Fruit fly (Drosophila melanogaster) whole organism, embryonic: ENCODE measurements around the gene Takl2.

ENCODE experiments used
- Antp ChIP-seq: fragments of 200-800 bp; sonication (Bioruptor generic); optimal IDR thresholded peaks from 3 replicates; lab custom pipeline; 2016; ENCODE audit warnings: missing biosample characterization, missing genetic modification characterization
- BtbVII ChIP-seq: fragments of 200-800 bp; sonication (Bioruptor generic); optimal IDR thresholded peaks from 3 replicates; lab custom pipeline; 2017; ENCODE audit warnings: missing biosample characterization, mild to moderate bottlenecking, missing genetic modification characterization
- CG10267 ChIP-seq: fragments of 200-800 bp; sonication (Bioruptor generic); optimal IDR thresholded peaks from 2 replicates; lab custom pipeline; 2018; ENCODE audit warnings: missing biosample characterization, mild to moderate bottlenecking, missing genetic modification characterization, moderate library complexity
- CG10321 ChIP-seq: fragments of 200-800 bp; sonication (Bioruptor generic); IDR thresholded peaks from 2 replicates; pipeline ENCODE4 v1.3.6; 2022; ENCODE audit warnings: missing biosample characterization, missing genetic modification characterization
- CG11456 ChIP-seq: fragments of 200-800 bp; sonication (Bioruptor generic); IDR thresholded peaks from 3 replicates; pipeline ENCODE4 v1.3.6; 2022; ENCODE audit warnings: missing biosample characterization, missing genetic modification characterization
- CG11560 ChIP-seq: fragments of 200-800 bp; sonication (Bioruptor generic); IDR thresholded peaks from 3 replicates; pipeline ENCODE4 v1.3.6; 2022; ENCODE audit warnings: missing biosample characterization, missing genetic modification characterization
- CG12659 ChIP-seq: fragments of 200-800 bp; sonication (Bioruptor generic); optimal IDR thresholded peaks from 3 replicates; lab custom pipeline; 2017; ENCODE audit warnings: mild to moderate bottlenecking, missing biosample characterization, missing genetic modification reagents, missing genetic modification characterization
- CG12942 ChIP-seq: fragments of 200-800 bp; sonication (Bioruptor generic); optimal IDR thresholded peaks from 3 replicates; lab custom pipeline; 2016; ENCODE audit warnings: missing biosample characterization, missing genetic modification characterization
- CG13624 ChIP-seq: fragments of 200-800 bp; sonication (Bioruptor generic); optimal IDR thresholded peaks from 2 replicates; lab custom pipeline; 2016; ENCODE audit warnings: missing biosample characterization, missing genetic modification characterization
- CG13894 ChIP-seq: fragments of 200-800 bp; sonication (Bioruptor generic); optimal IDR thresholded peaks from 3 replicates; lab custom pipeline; 2018; ENCODE audit warnings: missing biosample characterization, mild to moderate bottlenecking, missing genetic modification characterization, moderate library complexity
- CG1529 ChIP-seq: fragments of 200-800 bp; sonication (Bioruptor generic); optimal IDR thresholded peaks from 3 replicates; lab custom pipeline; 2018; ENCODE audit warnings: missing biosample characterization, missing genetic modification characterization
- CG15696 ChIP-seq: fragments of 200-800 bp; sonication (Bioruptor generic); optimal IDR thresholded peaks from 2 replicates; lab custom pipeline; 2019; ENCODE audit warnings: missing biosample characterization, mild to moderate bottlenecking, missing genetic modification characterization, moderate library complexity
- CG17802 ChIP-seq: fragments of 200-800 bp; sonication (Bioruptor generic); optimal IDR thresholded peaks from 2 replicates; lab custom pipeline; 2018; ENCODE audit warnings: missing biosample characterization, mild to moderate bottlenecking, missing genetic modification characterization, moderate library complexity
- CG17912 ChIP-seq: fragments of 200-800 bp; sonication (Bioruptor generic); optimal IDR thresholded peaks from 2 replicates; lab custom pipeline; 2018; ENCODE audit warnings: missing biosample characterization, mild to moderate bottlenecking, missing genetic modification characterization
- CG2875 ChIP-seq: fragments of 200-800 bp; sonication (Bioruptor generic); optimal IDR thresholded peaks from 2 replicates; lab custom pipeline; 2017; ENCODE audit warnings: missing biosample characterization, mild to moderate bottlenecking, missing genetic modification characterization, missing genetic modification reagents
- CG32532 ChIP-seq: fragments of 200-800 bp; sonication (Bioruptor generic); IDR thresholded peaks from 2 replicates; pipeline ENCODE4 v1.3.6; 2022; ENCODE audit warnings: missing biosample characterization, missing genetic modification characterization
- CG32767 ChIP-seq: fragments of 200-800 bp; sonication (Bioruptor generic); IDR thresholded peaks from 2 replicates; pipeline ENCODE4 v1.3.6; 2022; ENCODE audit warnings: missing biosample characterization, missing genetic modification characterization
- CG34422 ChIP-seq: fragments of 200-800 bp; sonication (Bioruptor generic); IDR thresholded peaks from 3 replicates; pipeline ENCODE4 v1.3.6; 2022; ENCODE audit warnings: missing biosample characterization, missing genetic modification characterization
- CG4404 ChIP-seq: fragments of 200-800 bp; sonication (Bioruptor generic); IDR thresholded peaks from 2 replicates; pipeline ENCODE4 v1.3.6; 2022; ENCODE audit warnings: missing biosample characterization, missing genetic modification characterization
- CG7357 ChIP-seq: fragments of 200-800 bp; sonication (Bioruptor generic); IDR thresholded peaks from 3 replicates; pipeline ENCODE4 v1.3.6; 2022; ENCODE audit warnings: missing biosample characterization, missing genetic modification characterization
- CG8281 ChIP-seq: fragments of 200-800 bp; sonication (Bioruptor generic); optimal IDR thresholded peaks from 2 replicates; lab custom pipeline; 2018; ENCODE audit warnings: missing biosample characterization, mild to moderate bottlenecking, missing genetic modification characterization, moderate library complexity
- CG8478 ChIP-seq: fragments of >200 bp; optimal IDR thresholded peaks from 2 replicates; lab custom pipeline; 2018
- Deaf1 ChIP-seq: fragments of 200-800 bp; optimal IDR thresholded peaks from 3 replicates; lab custom pipeline; 2019; ENCODE audit warnings: missing biosample characterization, mild to moderate bottlenecking, missing genetic modification characterization, moderate library complexity
- Doc2 ChIP-seq: fragments of 200-800 bp; sonication (Bioruptor generic); IDR thresholded peaks from 2 replicates; pipeline ENCODE4 v1.3.6; 2022; ENCODE audit warnings: missing biosample characterization, missing genetic modification characterization
- Doc3 ChIP-seq: fragments of 200-800 bp; sonication (Bioruptor generic); IDR thresholded peaks from 3 replicates; pipeline ENCODE4 v1.3.6; 2022; ENCODE audit warnings: missing biosample characterization, missing genetic modification characterization; ENCODE audit not compliant: partially characterized antibody
- Ets65A ChIP-seq: fragments of 200-800 bp; sonication (Bioruptor generic); peaks from one replicate; lab custom pipeline; 2016; ENCODE audit warnings: missing biosample characterization, missing genetic modification characterization
- Fer1 ChIP-seq: fragments of 200-800 bp; sonication (Bioruptor generic); optimal IDR thresholded peaks from 2 replicates; lab custom pipeline; 2017; ENCODE audit warnings: missing biosample characterization, mild to moderate bottlenecking, missing genetic modification characterization
- Gsc ChIP-seq: fragments of 200-800 bp; sonication (Bioruptor generic); IDR thresholded peaks from 2 replicates; pipeline ENCODE4 v1.3.6; 2022; ENCODE audit warnings: missing biosample characterization, missing genetic modification characterization
- Gug ChIP-seq: fragments of 200-800 bp; sonication (Bioruptor generic); IDR thresholded peaks from 4 replicates; pipeline ENCODE4 v1.3.6; 2022; ENCODE audit warnings: missing biosample characterization, missing genetic modification characterization
- Hmr ChIP-seq: fragments of 200-800 bp; sonication (Bioruptor generic); optimal IDR thresholded peaks from 3 replicates; lab custom pipeline; 2017; ENCODE audit warnings: mild to moderate bottlenecking, missing biosample characterization, missing genetic modification reagents, missing genetic modification characterization
- Hr51 ChIP-seq, 2 experiments: fragments of 200-800 bp; sonication (Bioruptor generic); optimal IDR thresholded peaks; 2 replicates in 1 of 2; 3 replicates in 1 of 2; lab custom pipeline; 2016 to 2018; ENCODE audit warnings: missing biosample characterization in 2 of 2, missing genetic modification characterization in 2 of 2, mild to moderate bottlenecking in 1 of 2, moderate library complexity in 1 of 2
- NK7.1 ChIP-seq: fragments of 200-800 bp; sonication (Bioruptor generic); optimal IDR thresholded peaks from 3 replicates; lab custom pipeline; 2016; ENCODE audit warnings: missing biosample characterization, missing genetic modification characterization
- Taf1 ChIP-seq: fragments of 200-800 bp; sonication (Bioruptor generic); IDR thresholded peaks from 2 replicates; pipeline ENCODE4 v1.3.6; 2022; ENCODE audit warnings: missing biosample characterization, missing genetic modification characterization
- ato ChIP-seq: fragments of 200-800 bp; sonication (Bioruptor generic); IDR thresholded peaks from 2 replicates; pipeline ENCODE4 v1.3.6; 2022; ENCODE audit warnings: missing biosample characterization, missing genetic modification characterization; ENCODE audit not compliant: partially characterized antibody
- az2 ChIP-seq: fragments of 200-800 bp; sonication (Bioruptor generic); optimal IDR thresholded peaks from 3 replicates; lab custom pipeline; 2016; ENCODE audit warnings: missing biosample characterization, missing genetic modification characterization
- fu2 ChIP-seq: fragments of 200-800 bp; sonication (Bioruptor generic); optimal IDR thresholded peaks from 2 replicates; lab custom pipeline; 2016; ENCODE audit warnings: missing biosample characterization, missing genetic modification characterization
- gcm ChIP-seq: fragments of 200-800 bp; sonication (Bioruptor generic); optimal IDR thresholded peaks from 2 replicates; lab custom pipeline; 2019; ENCODE audit warnings: missing biosample characterization, mild to moderate bottlenecking, missing genetic modification characterization, moderate library complexity
- gt ChIP-seq: fragments of 200-800 bp; sonication (Bioruptor generic); IDR thresholded peaks from 2 replicates; pipeline ENCODE4 v1.3.6; 2022; ENCODE audit warnings: missing biosample characterization, missing genetic modification characterization
- her ChIP-seq: fragments of 200-800 bp; sonication (Bioruptor generic); optimal IDR thresholded peaks from 2 replicates; lab custom pipeline; 2016; ENCODE audit warnings: missing biosample characterization, missing genetic modification characterization
- insv ChIP-seq, 2 experiments: fragments of 200-800 bp; sonication (Bioruptor generic); optimal IDR thresholded peaks; 3 replicates each; lab custom pipeline; 2016 to 2018; ENCODE audit warnings: missing biosample characterization in 2 of 2, missing genetic modification characterization in 2 of 2
- kay ChIP-seq: fragments of 200-800 bp; sonication (Bioruptor generic); optimal IDR thresholded peaks from 2 replicates; lab custom pipeline; 2016; ENCODE audit warnings: missing biosample characterization, missing genetic modification characterization
- kni ChIP-seq: fragments of 200-800 bp; sonication (Bioruptor generic); optimal IDR thresholded peaks from 3 replicates; lab custom pipeline; 2017; ENCODE audit warnings: mild to moderate bottlenecking, missing biosample characterization, missing genetic modification reagents, missing genetic modification characterization
- maf-S ChIP-seq: fragments of 200-800 bp; sonication (Bioruptor generic); optimal IDR thresholded peaks from 2 replicates; lab custom pipeline; 2016; ENCODE audit warnings: missing biosample characterization, missing genetic modification characterization
- mam ChIP-seq: fragments of 200-800 bp; sonication (Bioruptor generic); optimal IDR thresholded peaks from 3 replicates; lab custom pipeline; 2016; ENCODE audit warnings: missing biosample characterization, missing genetic modification characterization
- nerfin-1 ChIP-seq: fragments of 200-800 bp; sonication (Bioruptor generic); optimal IDR thresholded peaks from 3 replicates; lab custom pipeline; 2019; ENCODE audit warnings: missing biosample characterization, mild to moderate bottlenecking, missing genetic modification characterization, moderate library complexity
- p53 ChIP-seq: fragments of 200-800 bp; sonication (Bioruptor generic); optimal IDR thresholded peaks from 2 replicates; lab custom pipeline; 2016; ENCODE audit warnings: missing biosample characterization, missing genetic modification characterization
- sim ChIP-seq: fragments of 200-800 bp; sonication (Bioruptor generic); IDR thresholded peaks from 2 replicates; pipeline ENCODE4 v1.3.6; 2022; ENCODE audit warnings: missing biosample characterization, missing genetic modification characterization
- slbo ChIP-seq: fragments of 200-800 bp; sonication (Bioruptor generic); IDR thresholded peaks from 2 replicates; pipeline ENCODE4 v1.3.6; 2022; ENCODE audit warnings: missing biosample characterization, missing genetic modification characterization
- tap ChIP-seq: fragments of 200-800 bp; optimal IDR thresholded peaks from 3 replicates; lab custom pipeline; 2019; ENCODE audit warnings: missing biosample characterization, mild to moderate bottlenecking, missing genetic modification characterization, moderate library complexity
- unpg ChIP-seq: fragments of 200-800 bp; sonication (Bioruptor generic); optimal IDR thresholded peaks from 3 replicates; lab custom pipeline; 2018; ENCODE audit warnings: missing biosample characterization, mild to moderate bottlenecking, missing genetic modification characterization, moderate library complexity
- vfl ChIP-seq: fragments of 200-800 bp; sonication (Bioruptor generic); optimal IDR thresholded peaks from 2 replicates; lab custom pipeline; 2016; ENCODE audit warnings: missing biosample characterization, missing genetic modification characterization

The Takl2 gene

DNA sequence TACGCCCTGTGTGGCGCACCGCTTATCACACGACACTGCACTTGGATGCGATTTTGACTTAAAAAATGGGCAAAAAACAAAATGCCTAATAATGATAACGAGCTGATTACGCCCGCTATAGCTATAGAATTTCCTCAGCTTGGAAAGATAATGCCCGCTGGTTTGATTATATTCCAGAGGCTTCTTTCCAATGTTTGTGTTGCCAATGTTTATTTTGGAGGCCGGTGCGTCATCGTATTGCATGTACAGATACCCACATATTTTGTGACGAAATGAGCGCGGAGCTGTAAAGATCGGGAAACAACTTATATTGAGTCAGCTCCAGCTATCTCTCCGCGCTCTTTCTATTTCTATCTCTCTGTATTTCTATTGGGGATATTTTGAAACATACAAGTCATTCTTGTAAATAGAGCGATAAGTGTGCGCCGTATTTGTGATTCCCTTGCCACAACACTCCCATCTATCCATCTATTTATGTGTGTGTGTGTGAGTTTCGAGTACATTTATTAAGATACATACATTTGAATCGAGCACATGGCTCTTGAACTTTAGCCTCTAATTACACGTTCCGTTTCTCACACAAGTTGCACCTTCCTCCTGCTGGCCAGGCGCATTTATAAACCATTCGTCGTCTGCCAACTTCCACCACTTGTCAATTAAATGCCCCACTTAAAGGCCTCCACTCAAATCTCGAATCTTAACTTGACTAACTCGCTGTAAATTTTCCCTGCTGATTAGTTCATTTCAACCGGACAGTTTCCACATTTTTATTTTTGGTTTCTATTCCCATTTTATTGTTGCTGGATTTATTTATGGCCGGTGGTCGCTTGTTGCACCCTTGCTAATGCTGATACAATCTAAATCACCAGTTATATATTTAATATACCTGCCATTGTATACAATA, 49.4 kb downstream of the Takl2 start (continued):
- TF ChIP-seq gcm (GFP tag; lab: Kevin White, UChicago), result no peak
- no peak for TF ChIP-seq sim
- TF ChIP-seq Fer1, result peak; percentile 27
- no peak for TF ChIP-seq Taf1 (GFP tag; lab: Robert Waterston, UW)
- no peak for TF ChIP-seq her (GFP tag; lab: Kevin White, UChicago)
- TF ChIP-seq NK7.1 (GFP tag; lab: Kevin White, UChicago), result no peak
- TF ChIP-seq Hmr (GFP tag; lab: Kevin White, UChicago), result peak; percentile 55
- TF ChIP-seq tap (tag; lab: Kevin White, UChicago), result peak; percentile 4
- no peak for TF ChIP-seq CG34422
- peak; percentile 42 for TF ChIP-seq kay (GFP tag; lab: Kevin White, UChicago)
- no peak for TF ChIP-seq CG7357
- no peak for TF ChIP-seq Antp (GFP tag; lab: Kevin White, UChicago)
- no peak for TF ChIP-seq CG13624 (GFP tag; lab: Kevin White, UChicago)
- TF ChIP-seq mam (GFP tag; lab: Kevin White, UChicago), result no peak
- no peak for TF ChIP-seq Gug (GFP tag; lab: Robert Waterston, UW)
- no peak for TF ChIP-seq maf-S (GFP tag; lab: Kevin White, UChicago)
- TF ChIP-seq p53 (GFP tag; lab: Kevin White, UChicago), result no peak
- no peak for TF ChIP-seq CG17912 (GFP tag; lab: Kevin White, UChicago)
- no peak for TF ChIP-seq BtbVII
- no peak for TF ChIP-seq CG13894
- no peak for TF ChIP-seq CG11560 (tag; lab: Robert Waterston, UW)
- TF ChIP-seq CG17802 (tag; lab: Kevin White, UChicago), result no peak
- no peak for TF ChIP-seq CG8478 (lab: Kevin White, UChicago)
- TF ChIP-seq CG15696 (tag; lab: Kevin White, UChicago), result no peak
- no peak for TF ChIP-seq fu2
- no peak for TF ChIP-seq gt
- TF ChIP-seq Ets65A (GFP tag; lab: Kevin White, UChicago), result no peak
- TF ChIP-seq Deaf1 (tag; lab: Kevin White, UChicago), result no peak
- TF ChIP-seq slbo (GFP tag; lab: Robert Waterston, UW), result no peak
- no peak for TF ChIP-seq CG8281
- no peak for TF ChIP-seq Doc3 (GFP tag; lab: Robert Waterston, UW)
- peak; percentile 29 for TF ChIP-seq kni (GFP tag; lab: Kevin White, UChicago)
- TF ChIP-seq CG4404 (GFP tag; lab: Robert Waterston, UW), result no peak
- no peak for TF ChIP-seq Doc2 (GFP tag; lab: Robert Waterston, UW)
- no peak for TF ChIP-seq CG10321 (GFP tag; lab: Robert Waterston, UW)
- no peak for TF ChIP-seq Hr51 (GFP tag; optimal IDR thresholded peaks at IDR 0.05; lab: Kevin White, UChicago)
- no peak for TF ChIP-seq CG1529
- TF ChIP-seq CG32532 (GFP tag; lab: Robert Waterston, UW), result no peak
- TF ChIP-seq CG2875 (GFP tag; lab: Kevin White, UChicago), result no peak
- TF ChIP-seq CG11456, result no peak
- no peak for TF ChIP-seq insv (GFP tag; optimal IDR thresholded peaks at IDR 0.05; lab: Kevin White, UChicago)
- TF ChIP-seq unpg (GFP tag; lab: Kevin White, UChicago), result no peak
- no peak for TF ChIP-seq nerfin-1
- no peak for TF ChIP-seq vfl
- TF ChIP-seq Gsc (GFP tag; lab: Robert Waterston, UW), result no peak
- TF ChIP-seq CG10267 (tag; lab: Kevin White, UChicago), result no peak
- TF ChIP-seq az2, result no peak
- TF ChIP-seq CG12659, result no peak
- no peak for TF ChIP-seq ato (GFP tag; lab: Robert Waterston, UW)
- TF ChIP-seq CG32767 (GFP tag; lab: Robert Waterston, UW), result no peak
- no peak for TF ChIP-seq CG12942 (GFP tag; lab: Kevin White, UChicago)
